Fruit fly (Drosophila melanogaster) whole organism: ENCODE results near the gene CG31697.

Experiments
- CG8478 ChIP-seq: fragments of >200 bp; optimal IDR thresholded peaks from 2 replicates; lab custom pipeline; 2018; ENCODE audit warnings: inconsistent platforms
- Dll ChIP-seq: fragments of >200 bp; optimal IDR thresholded peaks from 2 replicates; lab custom pipeline; 2017
- EcR ChIP-seq, 2 experiments: fragments of >200 bp; optimal IDR thresholded peaks; 2 replicates each; lab custom pipeline; 2017; ENCODE audit warnings: missing biosample characterization in 2 of 2, missing genetic modification characterization in 2 of 2, missing genetic modification reagents in 2 of 2
- pan ChIP-seq: fragments of >200 bp; optimal IDR thresholded peaks from 2 replicates; lab custom pipeline; 2017
- psq ChIP-seq: fragments of >200 bp; optimal IDR thresholded peaks from 2 replicates; lab custom pipeline; 2017
- usp ChIP-seq: fragments of >200 bp; optimal IDR thresholded peaks from 2 replicates; lab custom pipeline; 2017; ENCODE audit warnings: missing biosample characterization, missing genetic modification characterization, mixed read lengths

dm6 chr2L:19540307-19540706 is 5.1 kb downstream of the CG31697 start, which contains the start of gene CG13081:
- TF ChIP-seq CG8478 (lab: Kevin White, UChicago), result no peak
- TF ChIP-seq Dll, result no peak
- TF ChIP-seq psq (lab: Kevin White, UChicago), result no peak
- no peak for TF ChIP-seq pan (lab: Kevin White, UChicago)
- TF ChIP-seq EcR (GFP tag; optimal IDR thresholded peaks at IDR 0.05; lab: Kevin White, UChicago), result peak in 1 of 2 experiments; percentile 42
- no peak for TF ChIP-seq usp (GFP tag; lab: Kevin White, UChicago)
